Worm (Caenorhabditis elegans) whole organism, L4 larva: ENCODE results near the gene C05B5.16.

ENCODE experiments used
- R02D3.7 ChIP-seq: fragments of 150-350 bp; sonication (generic microtip); optimal IDR thresholded peaks from 3 replicates; lab custom pipeline; 2014; ENCODE audit warnings: missing biosample characterization, missing genetic modification characterization
- ceh-32 ChIP-seq: sonication (generic microtip); optimal IDR thresholded peaks from 2 replicates; lab custom pipeline; 2016; ENCODE audit warnings: mild to moderate bottlenecking, missing genetic modification characterization, missing compliant biosample characterization; ENCODE audit not compliant: poor library complexity
- egl-27 ChIP-seq: sonication (generic microtip); optimal IDR thresholded peaks from 3 replicates; lab custom pipeline; 2017; ENCODE audit warnings: missing biosample characterization, missing genetic modification reagents, missing genetic modification characterization
- fkh-10 ChIP-seq: fragments of 150-350 bp; optimal IDR thresholded peaks from 2 replicates; lab custom pipeline; 2014; ENCODE audit warnings: missing biosample characterization, missing genetic modification reagents, missing genetic modification characterization
- lin-13 ChIP-seq: fragments of 150-350 bp; optimal IDR thresholded peaks from 2 replicates; lab custom pipeline; 2014; ENCODE audit warnings: missing biosample characterization, missing genetic modification reagents, missing genetic modification characterization
- mep-1 ChIP-seq: fragments of 150-350 bp; sonication (generic microtip); optimal IDR thresholded peaks from 3 replicates; lab custom pipeline; 2014; ENCODE audit warnings: missing biosample characterization, missing genetic modification characterization
- nhr-11 ChIP-seq: fragments of 150-350 bp; optimal IDR thresholded peaks from 2 replicates; lab custom pipeline; 2014; ENCODE audit warnings: missing biosample characterization, missing genetic modification characterization
- nhr-237 ChIP-seq: sonication (generic microtip); optimal IDR thresholded peaks from 2 replicates; lab custom pipeline; 2017; ENCODE audit warnings: missing biosample characterization, missing genetic modification characterization
- nhr-25 ChIP-seq: sonication (generic microtip); optimal IDR thresholded peaks from 2 replicates; lab custom pipeline; 2017; ENCODE audit warnings: missing genetic modification characterization, mild to moderate bottlenecking, missing compliant biosample characterization, antibody characterized with exemption, moderate library complexity, borderline replicate concordance; ENCODE audit not compliant: insufficient read depth
- snpc-1.2 ChIP-seq: fragments of 200-800 bp; sonication (Bioruptor generic); IDR thresholded peaks from 2 replicates; pipeline ENCODE4 v1.3.6; 2022; ENCODE audit warnings: missing genetic modification reagents, missing genetic modification characterization, missing compliant biosample characterization
- snpc-4 ChIP-seq: fragments of 150-350 bp; optimal IDR thresholded peaks from 2 replicates; lab custom pipeline; 2014; ENCODE audit warnings: missing biosample characterization, missing genetic modification characterization

- TF ChIP-seq ceh-32 (tag; lab: Kevin White, UChicago) (no peak), lin-13 (GFP tag; lab: Kevin White, UChicago) (no peak), fkh-10 (GFP tag; lab: Kevin White, UChicago) (no peak), snpc-1.2 (GFP tag; lab: Robert Waterston, UW) (no peak), nhr-25 (tag; lab: Kevin White, UChicago) (no peak), nhr-237 (tag; lab: Kevin White, UChicago) (no peak), mep-1 (no peak), egl-27 (tag; lab: Kevin White, UChicago) (no peak), nhr-11 (tag; lab: Kevin White, UChicago) (no peak), snpc-4 (tag; lab: Kevin White, UChicago) (no peak), R02D3.7 (tag; lab: Kevin White, UChicago) (no peak)
Measured at ce11 chrIII:10040013-10040412, 27.8 kb downstream of the C05B5.16 start, which contains the start of gene T16G12.7.
